Fruit fly (Drosophila melanogaster): Measurements from ENCODE around the gene CG10222.

CG10222 gene

dm6 chr3L:13410999-13411398, 1.3 kb downstream of the CG10222 start:
- TF ChIP-seq CG5204 (GFP tag; optimal IDR thresholded peaks at IDR 0.05) = no peak
- no peak for TF ChIP-seq kay (GFP tag; ENCODE audit: borderline replicate concordance)
- no peak for TF ChIP-seq CG33017 (tag; optimal IDR thresholded peaks at IDR 0.05)
- TF ChIP-seq ovo (GFP tag; optimal IDR thresholded peaks at IDR 0.05) = no peak
- TF ChIP-seq Crg-1 (GFP tag; optimal IDR thresholded peaks at IDR 0.05) = no peak
- no peak for TF ChIP-seq Clk (GFP tag; optimal IDR thresholded peaks at IDR 0.05)
- no peak for TF ChIP-seq toe (GFP tag; optimal IDR thresholded peaks at IDR 0.05)
- TF ChIP-seq CG12768 (GFP tag; optimal IDR thresholded peaks at IDR 0.05) = no peak
- TF ChIP-seq CG7045 (GFP tag; optimal IDR thresholded peaks at IDR 0.05) = no peak
- no peak for TF ChIP-seq CG1620 (GFP tag; optimal IDR thresholded peaks at IDR 0.05)
- no peak for TF ChIP-seq CG7101 (tag; optimal IDR thresholded peaks at IDR 0.05)
- TF ChIP-seq cic (GFP tag; optimal IDR thresholded peaks at IDR 0.05) = no peak
- TF ChIP-seq Mnt (GFP tag; optimal IDR thresholded peaks at IDR 0.05) = no peak

DNA sequence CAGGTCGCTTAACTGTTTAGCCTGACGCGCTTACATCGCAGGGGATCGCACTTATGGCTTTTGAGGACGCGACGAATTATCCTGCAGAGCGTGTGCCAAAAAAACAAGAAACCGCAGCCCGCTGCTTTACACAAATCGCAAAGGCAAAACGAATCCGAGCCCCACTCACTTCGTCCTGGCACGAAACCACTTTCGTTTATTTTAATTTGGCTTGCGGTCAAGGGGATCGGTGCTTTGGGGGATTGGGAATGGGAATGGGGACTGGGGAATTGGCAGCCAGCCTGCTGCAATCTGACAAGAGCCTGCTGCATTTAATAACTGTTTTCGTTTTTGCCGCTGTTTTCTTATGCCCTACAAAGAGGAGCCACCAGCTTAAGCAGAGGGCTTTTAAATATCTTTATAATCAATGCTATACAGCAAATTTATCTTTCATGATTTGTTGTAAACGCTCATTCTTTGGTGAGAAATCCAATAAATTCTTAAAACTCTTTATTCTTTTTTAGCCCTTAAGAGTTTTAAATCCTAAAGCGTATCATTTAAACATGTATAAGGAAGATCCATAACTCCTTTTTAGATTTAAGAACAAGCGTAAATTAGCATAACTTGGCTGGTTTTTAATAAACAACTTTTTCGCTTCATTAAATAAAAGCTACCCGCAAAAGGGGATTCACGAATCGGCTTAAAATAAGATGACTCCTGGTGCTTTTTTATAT, 2.3 kb downstream of the CG10222 start:
- TF ChIP-seq CG14711 (tag; optimal IDR thresholded peaks at IDR 0.05) (no peak), Clk (GFP tag; optimal IDR thresholded peaks at IDR 0.05) (no peak), CG33017 (tag; optimal IDR thresholded peaks at IDR 0.05) (no peak), kay (GFP tag; ENCODE audit: borderline replicate concordance) (peak; percentile 23), CG1620 (GFP tag; optimal IDR thresholded peaks at IDR 0.05) (no peak), Crg-1 (GFP tag; optimal IDR thresholded peaks at IDR 0.05) (no peak), Hr96 (GFP tag; optimal IDR thresholded peaks at IDR 0.05) (no peak), pad (GFP tag; optimal IDR thresholded peaks at IDR 0.05) (no peak)

DNA sequence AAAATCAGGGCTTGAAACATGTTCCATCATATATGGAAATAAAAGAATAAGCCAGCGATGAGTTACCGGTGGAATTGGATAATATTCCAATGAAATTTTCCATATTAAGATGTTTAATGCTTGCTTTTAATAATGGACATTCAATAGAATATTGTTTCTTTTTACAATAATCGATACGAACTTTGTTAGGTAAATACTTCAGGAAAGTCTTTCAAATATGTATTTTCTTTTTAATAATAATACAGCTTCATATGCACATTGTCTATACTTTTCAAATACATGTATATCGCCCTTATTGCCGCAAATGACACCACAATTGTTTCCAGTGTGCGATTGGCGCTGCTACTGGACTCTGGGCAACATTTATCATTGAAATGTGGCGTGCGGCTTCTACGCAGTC, 5.4 kb downstream of the CG10222 start:
- TF ChIP-seq toe (GFP tag; optimal IDR thresholded peaks at IDR 0.05) (no peak), ovo (GFP tag; optimal IDR thresholded peaks at IDR 0.05) (no peak), Mnt (GFP tag; optimal IDR thresholded peaks at IDR 0.05) (no peak), CG11617 (GFP tag; optimal IDR thresholded peaks at IDR 0.05) (no peak), Clk (GFP tag; optimal IDR thresholded peaks at IDR 0.05) (no peak), CG33017 (tag; optimal IDR thresholded peaks at IDR 0.05) (no peak), bab1 (GFP tag; optimal IDR thresholded peaks at IDR 0.05) (no peak), kay (GFP tag; ENCODE audit: borderline replicate concordance) (no peak), tj (GFP tag; optimal IDR thresholded peaks at IDR 0.05) (no peak), Crg-1 (GFP tag; optimal IDR thresholded peaks at IDR 0.05) (no peak)

- TF ChIP-seq toe (GFP tag; optimal IDR thresholded peaks at IDR 0.05) (no peak), pad (GFP tag; optimal IDR thresholded peaks at IDR 0.05) (no peak), tj (GFP tag; optimal IDR thresholded peaks at IDR 0.05) (no peak), CG1620 (GFP tag; optimal IDR thresholded peaks at IDR 0.05) (no peak), CG7045 (GFP tag; optimal IDR thresholded peaks at IDR 0.05) (no peak), kay (GFP tag; ENCODE audit: borderline replicate concordance) (no peak), ovo (GFP tag; optimal IDR thresholded peaks at IDR 0.05) (no peak)
These were observed 8.9 kb downstream of the CG10222 start for dm6 chr3L:13403141-13403867.

- TF ChIP-seq CG7045 (GFP tag; optimal IDR thresholded peaks at IDR 0.05) = no peak
- TF ChIP-seq CG1620 (GFP tag; optimal IDR thresholded peaks at IDR 0.05) = no peak
- no peak for TF ChIP-seq ovo (GFP tag; optimal IDR thresholded peaks at IDR 0.05)
- TF ChIP-seq CG14711 (tag; optimal IDR thresholded peaks at IDR 0.05) = no peak
- no peak for TF ChIP-seq CG5204 (GFP tag; optimal IDR thresholded peaks at IDR 0.05)
- no peak for TF ChIP-seq Hr96 (GFP tag; optimal IDR thresholded peaks at IDR 0.05)
These were observed 11.3 kb downstream of the CG10222 start, which contains the start of gene sens for dm6 chr3L:13400872-13401418. Gene sens (minus strand): TSS chr3L:13401125.

DNA sequence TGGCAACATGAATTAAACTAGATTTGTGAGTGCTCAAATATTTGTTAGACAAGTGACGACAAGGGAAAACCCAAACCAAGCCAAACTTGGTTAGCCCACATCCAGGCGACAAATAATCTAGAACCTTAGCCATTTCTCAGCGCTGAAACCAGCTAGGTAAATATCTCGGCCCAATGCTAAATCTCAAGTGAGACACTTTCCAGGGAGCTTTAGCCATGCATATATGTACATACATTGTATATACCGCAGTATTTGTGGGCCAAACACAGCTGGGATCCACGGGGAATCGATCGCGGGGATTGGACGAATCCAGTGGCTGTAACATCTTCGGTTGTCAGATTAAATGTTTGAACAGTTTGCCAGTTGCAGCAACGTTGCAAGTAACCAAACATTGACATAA, 14.6 kb downstream of the CG10222 start:
- TF ChIP-seq CG1620 (GFP tag; optimal IDR thresholded peaks at IDR 0.05) (no peak), Hr96 (GFP tag; optimal IDR thresholded peaks at IDR 0.05) (no peak)

- TF ChIP-seq cnc (optimal IDR thresholded peaks at IDR 0.05) (no peak), CG14711 (tag; optimal IDR thresholded peaks at IDR 0.05) (no peak), pad (GFP tag; optimal IDR thresholded peaks at IDR 0.05) (no peak), CG33017 (tag; optimal IDR thresholded peaks at IDR 0.05) (no peak)
These were observed 18.7 kb downstream of the CG10222 start for dm6 chr3L:13393538-13393937.

All from whole organism, adult.